Worm (Caenorhabditis elegans): ENCODE measurements around the gene C04B4.4.

Gene C04B4.4

DNA sequence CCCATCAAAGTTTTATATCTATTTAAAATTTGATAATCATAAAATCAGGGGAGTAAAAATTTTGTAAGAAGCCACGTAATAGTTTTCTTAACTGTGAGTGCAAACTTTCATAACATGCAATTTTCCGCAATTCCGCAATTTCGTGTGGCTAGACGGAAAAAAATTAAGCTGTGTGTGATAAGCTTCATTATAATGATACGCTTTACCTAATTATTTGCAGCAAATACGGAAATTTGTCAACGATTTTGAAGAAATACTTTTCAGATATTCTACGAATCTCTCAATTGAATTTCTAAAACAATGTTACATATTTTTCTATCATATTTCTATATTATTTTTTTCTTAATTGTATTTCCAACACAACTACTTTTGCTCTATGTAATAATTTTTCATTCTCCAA lies 41.2 kb downstream of the C04B4.4 start, which contains the start of gene srd-46:
TSS of gene srd-46 (plus strand) at position 301 of the 400 bp plus-strand sequence.
- TF ChIP-seq klf-2 (GFP tag; conservative IDR thresholded peaks at IDR 0.05) (no peak), ref-1 (GFP tag; conservative IDR thresholded peaks at IDR 0.05) (no peak), ztf-23 (GFP tag; IDR thresholded peaks at IDR 0.05) (no peak), ztf-29 (GFP tag; IDR thresholded peaks at IDR 0.05) (no peak), flt-1 (GFP tag; IDR thresholded peaks at IDR 0.05) (no peak), cog-1 (tag; optimal IDR thresholded peaks at IDR 0.05) (no peak), tab-1 (GFP tag; IDR thresholded peaks at IDR 0.05) (no peak)

DNA sequence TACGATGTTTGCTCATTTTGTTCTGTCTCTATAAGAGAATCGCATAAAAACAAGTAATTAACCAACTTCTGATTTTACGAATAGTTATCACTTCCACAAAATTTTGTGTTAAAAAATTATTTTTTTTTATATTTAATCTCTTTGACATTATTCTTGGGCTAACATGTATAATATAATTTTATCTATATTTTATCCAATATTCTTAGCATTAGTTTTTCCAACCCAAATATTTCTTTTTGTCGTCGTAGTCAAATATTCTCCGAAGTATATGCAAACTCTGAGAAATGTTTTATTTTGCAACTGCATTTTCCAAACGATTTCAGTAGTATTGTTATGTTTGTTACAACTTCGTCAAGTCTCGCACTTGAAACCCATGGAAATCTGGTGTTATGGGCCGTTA lies 42.8 kb downstream of the C04B4.4 start, which contains the start of gene srd-47:
TSS of gene srd-47 (plus strand) at position 164 of the 400 bp plus-strand sequence.
- TF ChIP-seq flt-1 (GFP tag; IDR thresholded peaks at IDR 0.05), result no peak
- TF ChIP-seq ref-1 (GFP tag; conservative IDR thresholded peaks at IDR 0.05), result no peak
- no peak for TF ChIP-seq tab-1 (GFP tag; IDR thresholded peaks at IDR 0.05)
- TF ChIP-seq cog-1 (tag; optimal IDR thresholded peaks at IDR 0.05), result no peak
- TF ChIP-seq ztf-29 (GFP tag; IDR thresholded peaks at IDR 0.05), result no peak
- TF ChIP-seq med-1 (GFP tag; optimal IDR thresholded peaks at IDR 0.05; ENCODE audit: insufficient read depth), result no peak
- no peak for TF ChIP-seq klf-2 (GFP tag; conservative IDR thresholded peaks at IDR 0.05)
- no peak for TF ChIP-seq T22C8.4 (GFP tag; IDR thresholded peaks at IDR 0.05)
- TF ChIP-seq ztf-23 (GFP tag; IDR thresholded peaks at IDR 0.05), result no peak

DNA sequence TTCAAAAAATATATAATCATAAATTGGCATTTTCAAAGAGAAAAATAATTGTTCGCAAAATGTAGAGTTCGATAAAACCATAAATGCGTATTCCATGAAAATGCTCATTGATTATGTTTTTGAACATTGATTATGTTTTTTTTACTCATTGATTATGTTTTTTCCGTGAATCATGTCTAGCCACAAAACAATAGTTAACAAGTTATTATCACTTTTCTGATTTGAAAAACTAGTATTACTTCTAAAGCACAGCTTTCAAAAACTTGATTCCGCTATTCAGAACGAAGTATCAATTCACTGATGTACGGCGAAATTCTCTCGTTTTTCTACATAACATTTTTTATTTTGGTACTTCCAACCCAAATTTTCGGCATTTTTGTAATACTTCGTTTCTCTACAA lies 45.2 kb downstream of the C04B4.4 start, which contains the start of gene srd-48:
TSS of gene srd-48 (plus strand) at position 301 of the 400 bp plus-strand sequence.
- TF ChIP-seq cog-1 (tag; optimal IDR thresholded peaks at IDR 0.05), result no peak
- TF ChIP-seq tab-1 (GFP tag; IDR thresholded peaks at IDR 0.05), result no peak
- TF ChIP-seq ref-1 (GFP tag; conservative IDR thresholded peaks at IDR 0.05), result no peak
- no peak for TF ChIP-seq flt-1 (GFP tag; IDR thresholded peaks at IDR 0.05)
- TF ChIP-seq ztf-29 (GFP tag; IDR thresholded peaks at IDR 0.05), result no peak
- no peak for TF ChIP-seq T22C8.4 (GFP tag; IDR thresholded peaks at IDR 0.05)
- TF ChIP-seq ztf-23 (GFP tag; IDR thresholded peaks at IDR 0.05), result no peak
- no peak for TF ChIP-seq med-1 (GFP tag; optimal IDR thresholded peaks at IDR 0.05; ENCODE audit: insufficient read depth)
- TF ChIP-seq klf-2 (GFP tag; conservative IDR thresholded peaks at IDR 0.05), result no peak

DNA sequence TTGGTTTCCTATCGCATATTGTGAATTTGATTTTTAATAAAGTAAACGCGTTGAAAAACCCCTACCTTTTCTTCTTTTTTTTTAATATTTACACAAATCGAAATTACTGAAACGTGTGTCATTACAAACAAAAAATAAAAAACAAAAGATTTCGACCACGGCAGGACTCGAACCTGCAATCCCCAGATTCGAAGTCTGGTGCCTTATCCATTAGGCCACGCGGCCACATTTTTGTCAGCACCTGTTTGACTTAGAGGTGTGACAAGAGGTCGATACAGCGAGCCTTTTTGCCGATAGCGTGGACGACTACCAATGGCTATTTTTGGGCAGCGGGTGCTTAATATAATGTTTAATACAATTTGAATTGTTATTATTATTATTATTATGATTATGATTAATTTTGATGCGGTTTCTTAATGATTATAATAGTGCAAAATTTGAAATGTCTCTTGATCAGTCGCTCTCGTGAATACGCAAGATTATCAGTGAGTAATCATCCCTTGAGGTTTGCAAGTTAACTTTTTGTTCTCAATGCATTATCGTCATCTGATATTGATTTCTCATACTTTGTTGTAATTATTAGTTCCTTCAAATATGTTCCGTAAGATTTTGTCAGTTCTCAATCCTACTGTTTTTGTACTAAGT lies 47.3 kb downstream of the C04B4.4 start, which contains the start of gene srd-44:
TSS of gene srd-44 (plus strand) at position 595 of the 645 bp plus-strand sequence.
- no peak for TF ChIP-seq klf-2 (GFP tag; conservative IDR thresholded peaks at IDR 0.05)
- 0 out of 2 replicates have a peak, but pooled peaks have one; percentile 40 for TF ChIP-seq ztf-29 (GFP tag; IDR thresholded peaks at IDR 0.05)
- no peak for TF ChIP-seq tab-1 (GFP tag; IDR thresholded peaks at IDR 0.05)
- 0 out of 2 replicates have a peak, but pooled peaks have one; percentile 24 for TF ChIP-seq T22C8.4 (GFP tag; IDR thresholded peaks at IDR 0.05)
- no peak for TF ChIP-seq ztf-23 (GFP tag; IDR thresholded peaks at IDR 0.05)
- no peak for TF ChIP-seq flt-1 (GFP tag; IDR thresholded peaks at IDR 0.05)
- TF ChIP-seq cog-1 (tag; optimal IDR thresholded peaks at IDR 0.05), result no peak
- no peak for TF ChIP-seq med-1 (GFP tag; optimal IDR thresholded peaks at IDR 0.05; ENCODE audit: insufficient read depth)
- TF ChIP-seq ref-1 (GFP tag; conservative IDR thresholded peaks at IDR 0.05), result 0 out of 2 replicates have a peak, but pooled peaks have one; percentile 26

DNA sequence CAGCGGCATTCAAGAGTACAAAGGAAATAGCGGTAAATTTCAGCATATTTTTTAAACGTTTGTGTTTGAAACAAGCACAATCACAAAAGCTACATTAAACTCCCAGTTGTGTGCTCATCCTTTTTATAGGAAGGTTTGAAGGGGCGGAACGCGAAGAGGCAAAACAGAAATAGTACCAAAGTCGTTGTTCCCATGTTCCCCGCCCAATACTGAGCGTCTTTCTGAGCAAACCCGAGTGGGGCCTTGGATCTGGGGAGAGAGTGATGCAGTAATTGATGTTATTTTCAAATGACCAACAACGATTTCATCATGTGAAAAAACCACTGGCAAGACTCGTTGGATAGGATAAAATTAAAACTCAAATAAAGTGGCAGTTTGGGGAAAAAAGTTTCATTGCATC lies 50.7 kb downstream of the C04B4.4 start, which contains the start of gene zig-2:
TSS of gene zig-2 (minus strand) at position 101 of the 400 bp plus-strand sequence.
- TF ChIP-seq flt-1 (GFP tag; IDR thresholded peaks at IDR 0.05), result no peak
- TF ChIP-seq med-1 (GFP tag; optimal IDR thresholded peaks at IDR 0.05; ENCODE audit: insufficient read depth), result no peak
- no peak for TF ChIP-seq ztf-23 (GFP tag; IDR thresholded peaks at IDR 0.05)
- TF ChIP-seq tab-1 (GFP tag; IDR thresholded peaks at IDR 0.05), result no peak
- no peak for TF ChIP-seq T22C8.4 (GFP tag; IDR thresholded peaks at IDR 0.05)
- no peak for TF ChIP-seq ztf-29 (GFP tag; IDR thresholded peaks at IDR 0.05)
- TF ChIP-seq cog-1 (tag; optimal IDR thresholded peaks at IDR 0.05), result no peak
- no peak for TF ChIP-seq klf-2 (GFP tag; conservative IDR thresholded peaks at IDR 0.05)
- no peak for TF ChIP-seq ref-1 (GFP tag; conservative IDR thresholded peaks at IDR 0.05)

Measured in whole organism, midembryonic.